Worm (Caenorhabditis elegans): ENCODE results near the gene F43G6.8.

Gene F43G6.8

ce11 chrII:11839116-11839515 lies 25.2 kb upstream of the F43G6.8 start:
- TF ChIP-seq W03F9.2 (tag; optimal IDR thresholded peaks at IDR 0.05) (no peak), him-1 (tag; optimal IDR thresholded peaks at IDR 0.05) (no peak), dao-5 (tag; optimal IDR thresholded peaks at IDR 0.05) (no peak)

ce11 chrII:11838353-11838752 lies 24.5 kb upstream of the F43G6.8 start:
- TF ChIP-seq dao-5 (tag; optimal IDR thresholded peaks at IDR 0.05) (no peak), him-1 (tag; optimal IDR thresholded peaks at IDR 0.05) (no peak), W03F9.2 (tag; optimal IDR thresholded peaks at IDR 0.05) (no peak)

- TF ChIP-seq him-1 (tag; optimal IDR thresholded peaks at IDR 0.05) (no peak), dao-5 (tag; optimal IDR thresholded peaks at IDR 0.05) (no peak), W03F9.2 (tag; optimal IDR thresholded peaks at IDR 0.05) (no peak)
Observed at ce11 chrII:11836554-11837218, 22.8 kb upstream of the F43G6.8 start.

- TF ChIP-seq him-1 (tag; optimal IDR thresholded peaks at IDR 0.05) (no peak), dao-5 (tag; optimal IDR thresholded peaks at IDR 0.05) (no peak), W03F9.2 (tag; optimal IDR thresholded peaks at IDR 0.05) (no peak)
Observed at ce11 chrII:11835208-11835607, 21.3 kb upstream of the F43G6.8 start, which contains the start of gene T27D12.6. Gene T27D12.6 (plus strand): TSS chrII:11835508.

ce11 chrII:11832475-11832874 lies 18.6 kb upstream of the F43G6.8 start, which contains the start of gene clec-144:
Gene clec-144 (minus strand): TSS chrII:11832575.
- TF ChIP-seq him-1 (tag; optimal IDR thresholded peaks at IDR 0.05) (no peak), W03F9.2 (tag; optimal IDR thresholded peaks at IDR 0.05) (no peak), dao-5 (tag; optimal IDR thresholded peaks at IDR 0.05) (no peak)

ce11 chrII:11830601-11831000 lies 16.7 kb upstream of the F43G6.8 start:
- TF ChIP-seq dao-5 (tag; optimal IDR thresholded peaks at IDR 0.05) (no peak), him-1 (tag; optimal IDR thresholded peaks at IDR 0.05) (no peak), W03F9.2 (tag; optimal IDR thresholded peaks at IDR 0.05) (no peak)

- no peak for TF ChIP-seq dao-5 (tag; optimal IDR thresholded peaks at IDR 0.05)
- TF ChIP-seq him-1 (tag; optimal IDR thresholded peaks at IDR 0.05) = no peak
- TF ChIP-seq W03F9.2 (tag; optimal IDR thresholded peaks at IDR 0.05) = no peak
Observed at ce11 chrII:11829920-11830319, 16.0 kb upstream of the F43G6.8 start, which contains the start of gene pes-5. Gene pes-5 (minus strand): TSS chrII:11830020.

- TF ChIP-seq W03F9.2 (tag; optimal IDR thresholded peaks at IDR 0.05) (no peak), him-1 (tag; optimal IDR thresholded peaks at IDR 0.05) (no peak), dao-5 (tag; optimal IDR thresholded peaks at IDR 0.05) (no peak)
Observed at ce11 chrII:11823566-11824308, 9.8 kb upstream of the F43G6.8 start, which contains the start of gene Y6D1A.1. Gene Y6D1A.1 (minus strand): TSS chrII:11823616.

ce11 chrII:11819824-11820223 lies 5.9 kb upstream of the F43G6.8 start, which contains the start of gene Y6D1A.2:
Gene Y6D1A.2 (minus strand): TSS chrII:11819924.
- TF ChIP-seq him-1 (tag; optimal IDR thresholded peaks at IDR 0.05) = no peak
- no peak for TF ChIP-seq W03F9.2 (tag; optimal IDR thresholded peaks at IDR 0.05)
- no peak for TF ChIP-seq dao-5 (tag; optimal IDR thresholded peaks at IDR 0.05)

- no peak for TF ChIP-seq dao-5 (tag; optimal IDR thresholded peaks at IDR 0.05)
- TF ChIP-seq W03F9.2 (tag; optimal IDR thresholded peaks at IDR 0.05) = no peak
- TF ChIP-seq him-1 (tag; optimal IDR thresholded peaks at IDR 0.05) = no peak
Observed at ce11 chrII:11816475-11816874, 2.6 kb upstream of the F43G6.8 start, which contains the start of gene pap-3. Gene pap-3 (minus strand): TSS chrII:11816575.

ce11 chrII:11816014-11816413 lies 2.1 kb upstream of the F43G6.8 start:
- no peak for TF ChIP-seq W03F9.2 (tag; optimal IDR thresholded peaks at IDR 0.05)
- no peak for TF ChIP-seq dao-5 (tag; optimal IDR thresholded peaks at IDR 0.05)
- no peak for TF ChIP-seq him-1 (tag; optimal IDR thresholded peaks at IDR 0.05)

- TF ChIP-seq him-1 (tag; optimal IDR thresholded peaks at IDR 0.05) (no peak), W03F9.2 (tag; optimal IDR thresholded peaks at IDR 0.05) (no peak)
Observed at ce11 chrII:11811241-11811640, 2.7 kb downstream of the F43G6.8 start.

ce11 chrII:11810436-11810835 lies 3.5 kb downstream of the F43G6.8 start, which contains the start of gene F43G6.7:
Gene F43G6.7 (plus strand): TSS chrII:11810790.
- TF ChIP-seq dao-5 (tag; optimal IDR thresholded peaks at IDR 0.05) = no peak
- no peak for TF ChIP-seq W03F9.2 (tag; optimal IDR thresholded peaks at IDR 0.05)

ce11 chrII:11808979-11809378 lies 4.9 kb downstream of the F43G6.8 start, which contains the start of gene F43G6.10:
Gene F43G6.10 (plus strand): TSS chrII:11809349.
- TF ChIP-seq dao-5 (tag; optimal IDR thresholded peaks at IDR 0.05) = no peak
- TF ChIP-seq W03F9.2 (tag; optimal IDR thresholded peaks at IDR 0.05) = no peak
- no peak for TF ChIP-seq him-1 (tag; optimal IDR thresholded peaks at IDR 0.05)
